Fruit fly (Drosophila melanogaster) whole organism, embryonic: Measurements from ENCODE around the gene kirre.
A peak's percentile ranks its signal among the peaks of the same experiment; 100 is the strongest.

Experiments used
- Asciz ChIP-seq: fragments of 200-800 bp; sonication (Bioruptor generic); optimal IDR thresholded peaks from 2 replicates; lab custom pipeline; 2017; ENCODE audit warnings: missing biosample characterization, mild to moderate bottlenecking, missing genetic modification characterization, missing genetic modification reagents
- Bdp1 ChIP-seq: fragments of 200-800 bp; sonication (Bioruptor generic); optimal IDR thresholded peaks from 3 replicates; lab custom pipeline; 2016; ENCODE audit warnings: missing biosample characterization, missing genetic modification characterization
- CG10321 ChIP-seq: fragments of 200-800 bp; sonication (Bioruptor generic); IDR thresholded peaks from 2 replicates; pipeline ENCODE4 v1.3.6; 2022; ENCODE audit warnings: missing biosample characterization, missing genetic modification characterization
- CG10979 ChIP-seq: fragments of 200-800 bp; sonication (Bioruptor generic); optimal IDR thresholded peaks from 2 replicates; lab custom pipeline; 2018; ENCODE audit warnings: missing biosample characterization, mild to moderate bottlenecking, missing genetic modification characterization, moderate library complexity
- CG11085 ChIP-seq: fragments of 200-800 bp; sonication (Bioruptor generic); IDR thresholded peaks from 2 replicates; pipeline ENCODE4 v1.3.6; 2022; ENCODE audit warnings: missing biosample characterization, missing genetic modification characterization
- CG11093 ChIP-seq: fragments of 200-800 bp; sonication (Bioruptor generic); IDR thresholded peaks from 3 replicates; pipeline ENCODE4 v1.3.6; 2022; ENCODE audit warnings: missing biosample characterization, missing genetic modification characterization
- CG11695 ChIP-seq: fragments of 200-800 bp; sonication (Bioruptor generic); IDR thresholded peaks from 3 replicates; pipeline ENCODE4 v1.3.6; 2022; ENCODE audit warnings: missing biosample characterization, missing genetic modification characterization
- CG12219 ChIP-seq: fragments of 200-800 bp; sonication (Bioruptor generic); optimal IDR thresholded peaks from 3 replicates; lab custom pipeline; 2018; ENCODE audit warnings: missing biosample characterization, mild to moderate bottlenecking, missing genetic modification characterization
- CG1233 ChIP-seq: fragments of 200-800 bp; sonication (Bioruptor generic); optimal IDR thresholded peaks from 4 replicates; lab custom pipeline; 2018; ENCODE audit warnings: missing biosample characterization, mild to moderate bottlenecking, missing genetic modification characterization
- CG14667 ChIP-seq: fragments of 200-800 bp; sonication (Bioruptor generic); IDR thresholded peaks from 2 replicates; pipeline ENCODE4 v1.3.6; 2022; ENCODE audit warnings: missing biosample characterization, missing genetic modification characterization
- CG15514 ChIP-seq: fragments of 200-800 bp; sonication (Bioruptor generic); optimal IDR thresholded peaks from 3 replicates; lab custom pipeline; 2017; ENCODE audit warnings: missing biosample characterization, missing genetic modification characterization, mild to moderate bottlenecking, moderate library complexity, missing genetic modification reagents
- CG1647 ChIP-seq: fragments of 200-800 bp; sonication (Bioruptor generic); optimal IDR thresholded peaks from 3 replicates; lab custom pipeline; 2016; ENCODE audit warnings: missing biosample characterization, missing genetic modification characterization
- CG16863 ChIP-seq: fragments of 200-800 bp; sonication (Bioruptor generic); optimal IDR thresholded peaks from 3 replicates; lab custom pipeline; 2016; ENCODE audit warnings: missing biosample characterization, missing genetic modification characterization
- CG17328 ChIP-seq: fragments of 200-800 bp; sonication (Bioruptor generic); IDR thresholded peaks from 2 replicates; pipeline ENCODE4 v1.3.6; 2022; ENCODE audit warnings: missing biosample characterization, missing genetic modification characterization
- CG17612 ChIP-seq: fragments of 200-800 bp; sonication (Bioruptor generic); IDR thresholded peaks from 2 replicates; pipeline ENCODE4 v1.3.6; 2022; ENCODE audit warnings: missing biosample characterization, missing genetic modification characterization
- CG33213 ChIP-seq: fragments of 200-800 bp; sonication (Bioruptor generic); optimal IDR thresholded peaks from 3 replicates; lab custom pipeline; 2016; ENCODE audit warnings: missing biosample characterization, missing genetic modification characterization
- CG3407 ChIP-seq: fragments of 200-800 bp; sonication (Bioruptor generic); optimal IDR thresholded peaks from 2 replicates; lab custom pipeline; 2018; ENCODE audit warnings: missing biosample characterization, mild to moderate bottlenecking, missing genetic modification characterization
- CG3726 ChIP-seq: fragments of 200-800 bp; sonication (Bioruptor generic); IDR thresholded peaks from 3 replicates; pipeline ENCODE4, ENCODE4 v1.3.6; 2022; ENCODE audit warnings: missing biosample characterization, missing genetic modification characterization
- CG42726 ChIP-seq: fragments of 200-800 bp; sonication (Bioruptor generic); IDR thresholded peaks from 2 replicates; pipeline ENCODE4 v1.3.6; 2022; ENCODE audit warnings: missing biosample characterization, missing genetic modification characterization; ENCODE audit not compliant: partially characterized antibody
- CG9609 ChIP-seq: fragments of 200-800 bp; sonication (Bioruptor generic); optimal IDR thresholded peaks from 3 replicates; lab custom pipeline; 2016; ENCODE audit warnings: missing biosample characterization, missing genetic modification characterization
- CG9797 ChIP-seq: fragments of 200-800 bp; sonication (Bioruptor generic); optimal IDR thresholded peaks from 3 replicates; lab custom pipeline; 2018; ENCODE audit warnings: missing biosample characterization, mild to moderate bottlenecking, missing genetic modification characterization
- CrebB ChIP-seq: fragments of 200-800 bp; sonication (Bioruptor generic); optimal IDR thresholded peaks from 3 replicates; lab custom pipeline; 2018; ENCODE audit warnings: missing biosample characterization, mild to moderate bottlenecking, missing genetic modification characterization
- ERR ChIP-seq: fragments of 200-800 bp; sonication (Bioruptor generic); optimal IDR thresholded peaks from 2 replicates; lab custom pipeline; 2016; ENCODE audit warnings: missing biosample characterization, missing genetic modification characterization
- Elba2 ChIP-seq: fragments of 200-800 bp; sonication (Bioruptor generic); optimal IDR thresholded peaks from 3 replicates; lab custom pipeline; 2016; ENCODE audit warnings: missing biosample characterization, missing genetic modification characterization
- Mad ChIP-seq: fragments of 200-800 bp; sonication (Bioruptor generic); optimal IDR thresholded peaks from 2 replicates; lab custom pipeline; 2016; ENCODE audit warnings: missing biosample characterization, missing genetic modification characterization
- Max ChIP-seq: fragments of 200-800 bp; sonication (Bioruptor generic); optimal IDR thresholded peaks from 2 replicates; lab custom pipeline; 2016; ENCODE audit warnings: missing biosample characterization, mild to moderate bottlenecking, missing genetic modification characterization
- Oli ChIP-seq: fragments of 200-800 bp; sonication (Bioruptor generic); optimal IDR thresholded peaks from 2 replicates; lab custom pipeline; 2018; ENCODE audit warnings: missing biosample characterization, mild to moderate bottlenecking, missing genetic modification characterization, moderate library complexity
- PHDP ChIP-seq: fragments of 200-800 bp; sonication (Bioruptor generic); optimal IDR thresholded peaks from 3 replicates; lab custom pipeline; 2018; ENCODE audit warnings: missing biosample characterization, mild to moderate bottlenecking, missing genetic modification characterization, moderate library complexity
- Sox100B ChIP-seq: fragments of 200-800 bp; sonication (Bioruptor generic); optimal IDR thresholded peaks from 3 replicates; lab custom pipeline; 2018; ENCODE audit warnings: missing biosample characterization, mild to moderate bottlenecking, missing genetic modification characterization
- cas ChIP-seq: fragments of 200-800 bp; sonication (Bioruptor generic); IDR thresholded peaks from 2 replicates; pipeline ENCODE4 v1.3.6; 2022; ENCODE audit warnings: missing biosample characterization, missing genetic modification characterization
- crc ChIP-seq: fragments of 200-800 bp; sonication (Bioruptor generic); optimal IDR thresholded peaks from 2 replicates; lab custom pipeline; 2016; ENCODE audit warnings: missing biosample characterization, missing genetic modification characterization
- croc ChIP-seq: fragments of 200-800 bp; sonication (Bioruptor generic); conservative IDR thresholded peaks from 3 replicates; pipeline ENCODE4 v1.3.6; 2022; ENCODE audit warnings: missing biosample characterization, missing genetic modification characterization
- dati ChIP-seq: fragments of 200-800 bp; sonication (Bioruptor generic); IDR thresholded peaks from 2 replicates; pipeline ENCODE4 v1.3.6; 2022; ENCODE audit warnings: missing biosample characterization, missing genetic modification characterization
- dpn ChIP-seq, 2 experiments: fragments of 200-800 bp; sonication (Bioruptor generic); optimal IDR thresholded peaks; 3 replicates each; lab custom pipeline; 2016; ENCODE audit warnings: missing biosample characterization in 2 of 2, missing genetic modification characterization in 2 of 2
- emc ChIP-seq: fragments of 200-800 bp; sonication (Bioruptor generic); optimal IDR thresholded peaks from 2 replicates; lab custom pipeline; 2016; ENCODE audit warnings: missing biosample characterization, missing genetic modification characterization
- fd96Cb ChIP-seq: fragments of 200-800 bp; sonication (Bioruptor generic); optimal IDR thresholded peaks from 2 replicates; lab custom pipeline; 2018; ENCODE audit warnings: missing biosample characterization, mild to moderate bottlenecking, missing genetic modification characterization, moderate library complexity
- hbn ChIP-seq: fragments of 200-800 bp; sonication (Bioruptor generic); IDR thresholded peaks from 2 replicates; pipeline ENCODE4 v1.3.6; 2022; ENCODE audit warnings: missing biosample characterization, missing genetic modification characterization; ENCODE audit not compliant: partially characterized antibody
- her ChIP-seq: fragments of 200-800 bp; sonication (Bioruptor generic); optimal IDR thresholded peaks from 2 replicates; lab custom pipeline; 2016; ENCODE audit warnings: missing biosample characterization, missing genetic modification characterization
- jumu ChIP-seq: fragments of 200-800 bp; sonication (Bioruptor generic); optimal IDR thresholded peaks from 3 replicates; lab custom pipeline; 2016; ENCODE audit warnings: missing biosample characterization, missing genetic modification characterization
- lmd ChIP-seq: fragments of 200-800 bp; sonication (Bioruptor generic); IDR thresholded peaks from 2 replicates; pipeline ENCODE4 v1.3.6; 2022; ENCODE audit warnings: missing biosample characterization, missing genetic modification characterization
- otp ChIP-seq: fragments of 200-800 bp; sonication (Bioruptor generic); IDR thresholded peaks from 3 replicates; pipeline ENCODE4, ENCODE4 v1.3.6; 2022; ENCODE audit warnings: missing biosample characterization, missing genetic modification characterization
- pb ChIP-seq: fragments of 200-800 bp; sonication (Bioruptor generic); optimal IDR thresholded peaks from 3 replicates; lab custom pipeline; 2016; ENCODE audit warnings: missing biosample characterization, missing genetic modification characterization
- pros ChIP-seq: fragments of 200-800 bp; sonication (Bioruptor generic); optimal IDR thresholded peaks from 3 replicates; lab custom pipeline; 2019; ENCODE audit warnings: missing biosample characterization, mild to moderate bottlenecking, missing genetic modification characterization, moderate library complexity
- rib ChIP-seq: fragments of 200-800 bp; sonication (Bioruptor generic); IDR thresholded peaks from 2 replicates; pipeline ENCODE4 v1.3.6; 2022; ENCODE audit warnings: missing biosample characterization, missing genetic modification characterization
- row ChIP-seq: fragments of 200-800 bp; sonication (Bioruptor generic); IDR thresholded peaks from 3 replicates; pipeline ENCODE4 v1.3.6; 2022; ENCODE audit warnings: missing biosample characterization, missing genetic modification characterization
- slp2 ChIP-seq: fragments of 200-800 bp; sonication (Bioruptor generic); optimal IDR thresholded peaks from 2 replicates; lab custom pipeline; 2016; ENCODE audit warnings: missing biosample characterization, missing genetic modification characterization
- so ChIP-seq: fragments of 200-800 bp; sonication (Bioruptor generic); IDR thresholded peaks from 3 replicates; pipeline ENCODE4 v1.3.6; 2022; ENCODE audit warnings: missing biosample characterization, missing genetic modification characterization
- sob ChIP-seq: fragments of 200-800 bp; sonication (Bioruptor generic); IDR thresholded peaks from 2 replicates; pipeline ENCODE4 v1.3.6; 2022; ENCODE audit warnings: missing biosample characterization, missing genetic modification characterization
- ssp ChIP-seq: fragments of 200-800 bp; sonication (Bioruptor generic); IDR thresholded peaks from 2 replicates; pipeline ENCODE4 v1.3.6; 2022; ENCODE audit warnings: missing biosample characterization, missing genetic modification characterization
- unpg ChIP-seq: fragments of 200-800 bp; sonication (Bioruptor generic); optimal IDR thresholded peaks from 3 replicates; lab custom pipeline; 2018; ENCODE audit warnings: missing biosample characterization, mild to moderate bottlenecking, missing genetic modification characterization, moderate library complexity
- usp ChIP-seq: fragments of >200 bp; optimal IDR thresholded peaks from 2 replicates; lab custom pipeline; 2017; ENCODE audit warnings: missing biosample characterization, missing genetic modification characterization
- z ChIP-seq: fragments of 200-800 bp; sonication (Bioruptor generic); IDR thresholded peaks from 3 replicates; pipeline ENCODE4 v1.3.6; 2022; ENCODE audit warnings: missing biosample characterization, missing genetic modification characterization

kirre gene

dm6 chrX:3085839-3086238, 345.7 kb downstream of the kirre start (continued):
- TF ChIP-seq CG10979 (tag; lab: Kevin White, UChicago): peak; percentile 51
- no peak for TF ChIP-seq CG9797 (GFP tag; lab: Kevin White, UChicago)
- TF ChIP-seq ssp (GFP tag; lab: Robert Waterston, UW): peak; percentile 40; the same call in 1 of the 2 replicates
- TF ChIP-seq Max (GFP tag; lab: Kevin White, UChicago): no peak
- TF ChIP-seq sob (GFP tag; lab: Robert Waterston, UW): peak; percentile 60; the same call in 1 of the 2 replicates
- peak; percentile 57 for TF ChIP-seq jumu (GFP tag; lab: Kevin White, UChicago)
- peak; percentile 66 for TF ChIP-seq lmd (GFP tag; lab: Robert Waterston, UW)
- peak; percentile 78 for TF ChIP-seq otp (GFP tag; lab: Robert Waterston, UW)
- peak; percentile 47 for TF ChIP-seq CG3407 (GFP tag; lab: Kevin White, UChicago)
- TF ChIP-seq emc (GFP tag; lab: Kevin White, UChicago): no peak
- peak; percentile 36 for TF ChIP-seq CG1233
- TF ChIP-seq dati: 0 out of 2 replicates have a peak, but pooled peaks have one; percentile 15
- TF ChIP-seq pb (GFP tag; lab: Kevin White, UChicago): peak; percentile 67
- TF ChIP-seq CG16863 (GFP tag; lab: Kevin White, UChicago): peak; percentile 64
- TF ChIP-seq CG14667 (GFP tag; lab: Robert Waterston, UW): peak; percentile 50
- TF ChIP-seq CG11085 (GFP tag; lab: Robert Waterston, UW): peak; percentile 53
- TF ChIP-seq CG9609 (GFP tag; lab: Kevin White, UChicago): peak; percentile 55
- peak; percentile 46 for TF ChIP-seq fd96Cb
- peak; percentile 48 for TF ChIP-seq Bdp1
- peak; percentile 63; the same call in 1 of the 3 replicates for TF ChIP-seq so (GFP tag; lab: Robert Waterston, UW)
- TF ChIP-seq CG15514 (GFP tag; lab: Kevin White, UChicago): no peak
- peak; percentile 64 for TF ChIP-seq row (GFP tag; lab: Robert Waterston, UW)
- no peak for TF ChIP-seq CG1647
- peak; percentile 56 to 57 for TF ChIP-seq dpn (GFP tag; optimal IDR thresholded peaks at IDR 0.05; lab: Kevin White, UChicago)
- peak; percentile 64 for TF ChIP-seq slp2 (GFP tag; lab: Kevin White, UChicago)
- TF ChIP-seq unpg (GFP tag; lab: Kevin White, UChicago): peak; percentile 72
- TF ChIP-seq cas (GFP tag; lab: Robert Waterston, UW): 0 out of 2 replicates have a peak, but pooled peaks have one; percentile 18
- TF ChIP-seq hbn: no peak
- TF ChIP-seq her (GFP tag; lab: Kevin White, UChicago): peak; percentile 56
- TF ChIP-seq CG10321: no peak
- TF ChIP-seq CG3726: peak; percentile 81
- TF ChIP-seq CG12219: no peak
- TF ChIP-seq usp (GFP tag; lab: Kevin White, UChicago): no peak
- no peak for TF ChIP-seq rib
- TF ChIP-seq crc (GFP tag; lab: Kevin White, UChicago): peak; percentile 44
- no peak for TF ChIP-seq Elba2 (GFP tag; lab: Kevin White, UChicago)
- TF ChIP-seq CG42726 (GFP tag; lab: Robert Waterston, UW): no peak
- TF ChIP-seq croc (GFP tag; lab: Robert Waterston, UW): peak; percentile 55
- peak; percentile 64; the same call in 2 of the 3 replicates for TF ChIP-seq CG11093 (GFP tag; lab: Robert Waterston, UW)
- TF ChIP-seq Oli (tag; lab: Kevin White, UChicago): peak; percentile 42
- peak; percentile 69 for TF ChIP-seq Mad (GFP tag; lab: Kevin White, UChicago)
- peak; percentile 45; the same call in 1 of the 2 replicates for TF ChIP-seq CG17612 (GFP tag; lab: Robert Waterston, UW)
- no peak for TF ChIP-seq pros (GFP tag; lab: Kevin White, UChicago)
- peak; percentile 63; the same call in 2 of the 3 replicates for TF ChIP-seq CG11695 (GFP tag; lab: Robert Waterston, UW)
- peak; percentile 19 for TF ChIP-seq CG33213 (GFP tag; lab: Kevin White, UChicago)
- TF ChIP-seq PHDP: peak; percentile 15
- no peak for TF ChIP-seq CrebB (tag; lab: Kevin White, UChicago)
- TF ChIP-seq Sox100B (GFP tag; lab: Kevin White, UChicago): peak; percentile 16
- peak; percentile 55 for TF ChIP-seq ERR (GFP tag; lab: Kevin White, UChicago)
- TF ChIP-seq CG17328: peak; percentile 86
- TF ChIP-seq z (GFP tag; lab: Robert Waterston, UW): 0 out of 3 replicates have a peak, but pooled peaks have one; percentile 25
- peak; percentile 13 for TF ChIP-seq Asciz (GFP tag; lab: Kevin White, UChicago)
